Fruit fly (Drosophila melanogaster) whole organism, prepupa: ENCODE results near the gene CG3902.
A peak's percentile ranks its signal among the peaks of the same experiment; 100 is the strongest.

Experiments used
- Blimp-1 ChIP-seq: fragments of 200-800 bp; sonication (Bioruptor generic); optimal IDR thresholded peaks from 3 replicates; lab custom pipeline; 2017; ENCODE audit warnings: missing biosample characterization, missing genetic modification characterization, mild to moderate bottlenecking, moderate library complexity, missing genetic modification reagents
- CG10631 ChIP-seq: fragments of 200-800 bp; sonication (Bioruptor generic); optimal IDR thresholded peaks from 2 replicates; lab custom pipeline; 2016; ENCODE audit warnings: missing biosample characterization, missing genetic modification characterization
- CG10669 ChIP-seq: fragments of 200-800 bp; sonication (Bioruptor generic); optimal IDR thresholded peaks from 3 replicates; lab custom pipeline; 2018; ENCODE audit warnings: missing biosample characterization, mild to moderate bottlenecking, missing genetic modification characterization, moderate library complexity
- CG11294 ChIP-seq: fragments of 200-800 bp; sonication (Bioruptor generic); IDR thresholded peaks from 2 replicates; pipeline ENCODE4 v1.3.6; 2022; ENCODE audit warnings: missing biosample characterization, missing genetic modification characterization
- CG11902 ChIP-seq: fragments of 200-800 bp; sonication (Bioruptor generic); optimal IDR thresholded peaks from 3 replicates; lab custom pipeline; 2016; ENCODE audit warnings: missing biosample characterization, missing genetic modification characterization
- CG15336 ChIP-seq: fragments of 200-800 bp; sonication (Bioruptor generic); IDR thresholded peaks from 2 replicates; pipeline ENCODE4 v1.3.6; 2022; ENCODE audit warnings: missing biosample characterization, missing genetic modification characterization
- CG1621 ChIP-seq: fragments of 200-800 bp; sonication (Bioruptor generic); optimal IDR thresholded peaks from 3 replicates; lab custom pipeline; 2018; ENCODE audit warnings: missing biosample characterization, mild to moderate bottlenecking, missing genetic modification characterization
- CG16779 ChIP-seq: fragments of 200-800 bp; sonication (Bioruptor generic); optimal IDR thresholded peaks from 3 replicates; lab custom pipeline; 2017; ENCODE audit warnings: missing biosample characterization, mild to moderate bottlenecking, missing genetic modification characterization
- CG3032 ChIP-seq: fragments of 200-800 bp; optimal IDR thresholded peaks from 2 replicates; lab custom pipeline; 2019; ENCODE audit warnings: missing biosample characterization, mild to moderate bottlenecking, missing genetic modification characterization, moderate library complexity
- CG31627 ChIP-seq: fragments of 200-800 bp; sonication (Bioruptor generic); optimal IDR thresholded peaks from 3 replicates; lab custom pipeline; 2016; ENCODE audit warnings: missing biosample characterization, missing genetic modification characterization
- CG32006 ChIP-seq: fragments of 200-800 bp; sonication (Bioruptor generic); optimal IDR thresholded peaks from 3 replicates; lab custom pipeline; 2017; ENCODE audit warnings: missing biosample characterization, mild to moderate bottlenecking, missing genetic modification characterization
- CG3919 ChIP-seq: fragments of 200-800 bp; sonication (Bioruptor generic); optimal IDR thresholded peaks from 3 replicates; lab custom pipeline; 2016; ENCODE audit warnings: missing biosample characterization, missing genetic modification characterization
- CG4318 ChIP-seq: fragments of 200-800 bp; sonication (Bioruptor generic); optimal IDR thresholded peaks from 3 replicates; lab custom pipeline; 2017; ENCODE audit warnings: missing biosample characterization, mild to moderate bottlenecking, missing genetic modification characterization
- CG6163 ChIP-seq: fragments of 200-800 bp; sonication (Bioruptor generic); IDR thresholded peaks from 3 replicates; pipeline ENCODE4 v1.3.6; 2022; ENCODE audit warnings: missing biosample characterization, missing genetic modification characterization
- CG6276 ChIP-seq: fragments of 200-800 bp; sonication (Bioruptor generic); optimal IDR thresholded peaks from 2 replicates; lab custom pipeline; 2017; ENCODE audit warnings: missing biosample characterization, mild to moderate bottlenecking, missing genetic modification characterization
- CG6792 ChIP-seq: fragments of 200-800 bp; sonication (Bioruptor generic); optimal IDR thresholded peaks from 3 replicates; lab custom pipeline; 2016; ENCODE audit warnings: missing biosample characterization, missing genetic modification characterization
- CG6854 ChIP-seq: fragments of 200-800 bp; sonication (Bioruptor generic); optimal IDR thresholded peaks from 2 replicates; lab custom pipeline; 2017; ENCODE audit warnings: missing biosample characterization, mild to moderate bottlenecking, missing genetic modification characterization
- CG8119 ChIP-seq: fragments of 200-800 bp; sonication (Bioruptor generic); IDR thresholded peaks from 3 replicates; pipeline ENCODE4 v1.3.6; 2022; ENCODE audit warnings: missing biosample characterization, missing genetic modification characterization
- CG8319 ChIP-seq: fragments of 200-800 bp; sonication (Bioruptor generic); optimal IDR thresholded peaks from 3 replicates; lab custom pipeline; 2016; ENCODE audit warnings: missing biosample characterization, missing genetic modification characterization
- CG8632 ChIP-seq: fragments of 200-800 bp; sonication (Bioruptor generic); optimal IDR thresholded peaks from 3 replicates; lab custom pipeline; 2016; ENCODE audit warnings: missing biosample characterization, missing genetic modification characterization
- CG9139 ChIP-seq: fragments of 200-800 bp; sonication (Bioruptor generic); optimal IDR thresholded peaks from 3 replicates; lab custom pipeline; 2017; ENCODE audit warnings: missing biosample characterization, mild to moderate bottlenecking, missing genetic modification characterization
- Eip75B ChIP-seq: fragments of 200-800 bp; sonication (Bioruptor generic); optimal IDR thresholded peaks from 3 replicates; lab custom pipeline; 2016; ENCODE audit warnings: missing biosample characterization, missing genetic modification characterization
- Eip78C ChIP-seq: fragments of 200-800 bp; sonication (Bioruptor generic); peaks from one replicate; lab custom pipeline; 2016; ENCODE audit warnings: missing biosample characterization, missing genetic modification characterization
- Ets21C ChIP-seq: fragments of 200-800 bp; sonication (Bioruptor generic); optimal IDR thresholded peaks from 3 replicates; lab custom pipeline; 2016; ENCODE audit warnings: missing biosample characterization, missing genetic modification characterization
- Ets96B ChIP-seq: fragments of 200-800 bp; optimal IDR thresholded peaks from 2 replicates; lab custom pipeline; 2019; ENCODE audit warnings: missing biosample characterization, mild to moderate bottlenecking, missing genetic modification characterization, moderate library complexity
- Gug ChIP-seq: fragments of 200-800 bp; sonication (Bioruptor generic); IDR thresholded peaks from 2 replicates; pipeline ENCODE4 v1.3.6; 2022; ENCODE audit warnings: missing biosample characterization, missing genetic modification characterization
- Hr38 ChIP-seq: sonication (Bioruptor generic); optimal IDR thresholded peaks from 2 replicates; lab custom pipeline; 2016; ENCODE audit warnings: missing biosample characterization, missing genetic modification characterization
- Hr39 ChIP-seq: fragments of 200-800 bp; sonication (Bioruptor generic); optimal IDR thresholded peaks from 2 replicates; lab custom pipeline; 2016; ENCODE audit warnings: missing biosample characterization, missing genetic modification characterization
- Met ChIP-seq: fragments of 200-800 bp; sonication (Bioruptor generic); optimal IDR thresholded peaks from 3 replicates; lab custom pipeline; 2016; ENCODE audit warnings: missing biosample characterization, missing genetic modification characterization
- Sox102F ChIP-seq: fragments of 200-800 bp; sonication (Bioruptor generic); optimal IDR thresholded peaks from 2 replicates; lab custom pipeline; 2016; ENCODE audit warnings: missing biosample characterization, mild to moderate bottlenecking, missing genetic modification characterization
- Sox14 ChIP-seq: fragments of 200-800 bp; sonication (Bioruptor generic); optimal IDR thresholded peaks from 3 replicates; lab custom pipeline; 2016; ENCODE audit warnings: missing biosample characterization, missing genetic modification characterization
- Sox15 ChIP-seq: fragments of 200-800 bp; sonication (Bioruptor generic); optimal IDR thresholded peaks from 3 replicates; lab custom pipeline; 2016; ENCODE audit warnings: missing biosample characterization, missing genetic modification characterization
- achi ChIP-seq: fragments of 200-800 bp; sonication (Bioruptor generic); optimal IDR thresholded peaks from 3 replicates; lab custom pipeline; 2016; ENCODE audit warnings: missing biosample characterization, missing genetic modification characterization
- acj6 ChIP-seq: fragments of 200-800 bp; sonication (Bioruptor generic); optimal IDR thresholded peaks from 3 replicates; lab custom pipeline; 2016; ENCODE audit warnings: missing biosample characterization, missing genetic modification characterization
- cyc ChIP-seq: fragments of 200-800 bp; sonication (Bioruptor generic); optimal IDR thresholded peaks from 3 replicates; lab custom pipeline; 2016; ENCODE audit warnings: missing biosample characterization, missing genetic modification characterization
- dac ChIP-seq: fragments of 200-800 bp; sonication (Bioruptor generic); optimal IDR thresholded peaks from 2 replicates; lab custom pipeline; 2017; ENCODE audit warnings: missing biosample characterization, mild to moderate bottlenecking, missing genetic modification characterization
- eg ChIP-seq: fragments of 200-800 bp; sonication (Bioruptor generic); IDR thresholded peaks from 3 replicates; pipeline ENCODE4 v1.3.6; 2022; ENCODE audit warnings: missing biosample characterization, missing genetic modification characterization
- esn ChIP-seq: fragments of 200-800 bp; sonication (Bioruptor generic); optimal IDR thresholded peaks from 2 replicates; lab custom pipeline; 2016; ENCODE audit warnings: missing biosample characterization, mild to moderate bottlenecking, missing genetic modification characterization, moderate library complexity
- fd85E ChIP-seq: fragments of 200-800 bp; sonication (Bioruptor generic); optimal IDR thresholded peaks from 3 replicates; lab custom pipeline; 2016; ENCODE audit warnings: missing biosample characterization, missing genetic modification characterization
- fkh ChIP-seq: fragments of 200-800 bp; sonication (Bioruptor generic); optimal IDR thresholded peaks from 3 replicates; lab custom pipeline; 2017; ENCODE audit warnings: missing biosample characterization, mild to moderate bottlenecking, missing genetic modification characterization, moderate library complexity
- lz ChIP-seq: fragments of 200-800 bp; sonication (Bioruptor generic); optimal IDR thresholded peaks from 3 replicates; lab custom pipeline; 2016; ENCODE audit warnings: missing biosample characterization, missing genetic modification characterization
- net ChIP-seq: fragments of 200-800 bp; sonication (Bioruptor generic); optimal IDR thresholded peaks from 3 replicates; lab custom pipeline; 2016; ENCODE audit warnings: missing biosample characterization, missing genetic modification characterization
- salr ChIP-seq, 2 experiments: fragments of 200-800 bp; sonication (Bioruptor generic); optimal IDR thresholded peaks; 3 replicates each; lab custom pipeline; 2016 to 2018; ENCODE audit warnings: missing biosample characterization in 2 of 2, missing genetic modification characterization in 2 of 2, mild to moderate bottlenecking in 1 of 2
- spab ChIP-seq: fragments of 200-800 bp; sonication (Bioruptor generic); optimal IDR thresholded peaks from 2 replicates; lab custom pipeline; 2017; ENCODE audit warnings: missing biosample characterization, mild to moderate bottlenecking, missing genetic modification characterization, missing genetic modification reagents
- ss ChIP-seq, 2 experiments: fragments of 200-800 bp; sonication (Bioruptor generic); optimal IDR thresholded peaks; 2 replicates in 1 of 2; 3 replicates in 1 of 2; lab custom pipeline; 2017 to 2018; ENCODE audit warnings: mild to moderate bottlenecking in 2 of 2, missing biosample characterization in 2 of 2, missing genetic modification characterization in 2 of 2, moderate library complexity in 1 of 2
- vri ChIP-seq: fragments of 200-800 bp; sonication (Bioruptor generic); optimal IDR thresholded peaks from 3 replicates; lab custom pipeline; 2016; ENCODE audit warnings: missing biosample characterization, mild to moderate bottlenecking, missing genetic modification characterization

CG3902 gene

DNA sequence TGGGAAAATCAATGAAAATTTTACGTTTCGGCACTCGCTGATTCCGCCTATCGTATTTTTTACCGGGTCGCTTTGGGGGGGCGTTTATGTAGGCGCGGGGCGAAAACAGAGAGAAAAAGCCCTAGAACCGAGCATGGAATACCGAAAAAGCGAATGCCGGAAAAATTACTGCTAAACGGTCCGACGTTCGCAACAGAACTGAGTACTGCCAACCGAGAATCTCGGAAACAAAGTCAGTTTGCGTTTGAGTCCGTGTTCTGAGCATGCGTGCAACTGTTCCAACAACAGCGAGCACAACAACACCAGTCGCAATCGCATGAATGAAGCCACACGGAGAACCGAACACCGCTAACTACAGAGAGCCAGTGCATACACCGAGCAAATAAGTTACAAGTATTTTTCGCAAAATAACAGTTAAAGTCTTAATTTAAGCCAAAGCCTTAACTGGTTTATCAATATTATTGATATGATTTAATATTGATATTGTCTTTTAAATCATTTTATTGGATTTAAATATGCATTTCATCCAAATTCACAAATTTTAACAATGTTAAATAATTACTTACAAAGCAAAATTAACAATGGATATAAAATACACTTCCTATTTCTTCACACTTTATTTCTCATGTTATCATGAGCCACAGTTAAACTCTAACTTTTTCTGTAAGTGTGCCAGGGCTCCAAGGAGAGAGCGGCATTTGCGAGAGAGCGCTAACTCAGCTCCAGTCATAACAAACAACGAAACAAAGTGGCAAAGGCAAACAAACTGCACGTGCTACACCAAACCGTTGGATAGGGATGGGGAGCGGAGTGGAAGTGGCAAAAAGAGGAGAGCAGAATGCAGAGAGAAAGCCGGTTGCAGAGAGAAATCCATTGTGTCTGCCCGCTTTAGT is 7.6 kb downstream of the CG3902 start, which contains the start of gene CG3961 (continued):
- TF ChIP-seq salr (GFP tag; optimal IDR thresholded peaks at IDR 0.05; lab: Kevin White, UChicago) (peak; percentile 85 to 100), fkh (peak; percentile 85), Blimp-1 (GFP tag; lab: Kevin White, UChicago) (peak; percentile 96), CG10631 (GFP tag; lab: Kevin White, UChicago) (peak; percentile 99), Eip75B (GFP tag; lab: Kevin White, UChicago) (peak; percentile 98), CG8632 (peak; percentile 99), CG10669 (peak; percentile 98), spab (peak; percentile 99), CG3919 (GFP tag; lab: Kevin White, UChicago) (peak; percentile 99), achi (GFP tag; lab: Kevin White, UChicago) (peak; percentile 98)

DNA sequence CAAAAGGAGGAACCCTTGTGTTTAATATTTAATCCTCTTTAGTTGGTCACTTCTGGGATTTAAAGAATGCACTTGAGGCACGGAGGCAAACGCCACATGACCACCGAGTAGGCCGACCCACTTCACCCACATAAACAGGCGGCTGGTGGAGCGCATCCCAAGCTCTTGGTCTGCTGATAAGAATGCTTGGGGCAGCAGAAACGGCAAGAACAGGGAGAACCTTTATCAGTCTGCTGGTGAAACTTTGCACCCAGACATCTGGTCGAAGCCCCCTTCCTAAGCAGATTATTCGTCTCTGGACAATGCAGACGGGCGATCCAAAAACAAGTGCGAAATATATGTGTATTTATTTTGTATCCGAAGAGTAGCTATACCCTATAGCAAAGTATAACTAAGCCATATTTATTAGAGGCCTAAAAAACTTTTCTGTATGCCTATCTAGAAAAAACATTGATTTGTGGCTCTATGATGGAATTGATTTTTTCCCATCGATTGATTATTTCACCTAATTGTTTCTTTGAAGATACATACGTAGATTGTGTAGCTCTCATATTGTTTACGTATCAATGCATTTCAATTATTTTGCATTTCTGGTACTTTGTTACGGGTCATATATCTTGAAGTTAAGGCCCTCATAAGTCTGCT is 8.7 kb downstream of the CG3902 start:
- TF ChIP-seq Sox14 (GFP tag; lab: Kevin White, UChicago) (peak; percentile 10), CG6163 (GFP tag; lab: Robert Waterston, UW) (peak; percentile 29; the same call in 1 of the 3 replicates), CG8632 (peak; percentile 1), vri (GFP tag; lab: Kevin White, UChicago) (peak; percentile 41), CG4318 (GFP tag; lab: Kevin White, UChicago) (no peak), CG6792 (no peak), Met (GFP tag; lab: Kevin White, UChicago) (peak; percentile 48), Gug (GFP tag; lab: Robert Waterston, UW) (0 out of 2 replicates have a peak, but pooled peaks have one; percentile 27), acj6 (GFP tag; lab: Kevin White, UChicago) (peak; percentile 10), CG3032 (tag; lab: Kevin White, UChicago) (peak; percentile 8), dac (GFP tag; lab: Kevin White, UChicago) (no peak), CG9139 (GFP tag; lab: Kevin White, UChicago) (peak; percentile 70), CG10631 (GFP tag; lab: Kevin White, UChicago) (peak; percentile 3), CG8319 (GFP tag; lab: Kevin White, UChicago) (no peak), Sox15 (GFP tag; lab: Kevin White, UChicago) (no peak), eg (GFP tag; lab: Robert Waterston, UW) (no peak; the same call in 2 of the 3 replicates), Blimp-1 (GFP tag; lab: Kevin White, UChicago) (no peak), net (peak; percentile 46), Eip75B (GFP tag; lab: Kevin White, UChicago) (no peak), spab (peak; percentile 36), CG32006 (GFP tag; lab: Kevin White, UChicago) (peak; percentile 7), CG16779 (peak; percentile 30), Ets21C (no peak), lz (GFP tag; lab: Kevin White, UChicago) (no peak), esn (GFP tag; lab: Kevin White, UChicago) (peak; percentile 35), CG6854 (GFP tag; lab: Kevin White, UChicago) (peak; percentile 16), CG15336 (GFP tag; lab: Robert Waterston, UW) (peak; percentile 31; the same call in 1 of the 2 replicates), CG8119 (GFP tag; lab: Robert Waterston, UW) (no peak), CG6276 (GFP tag; lab: Kevin White, UChicago) (peak; percentile 65), Sox102F (GFP tag; lab: Kevin White, UChicago) (peak; percentile 10), cyc (GFP tag; lab: Kevin White, UChicago) (no peak), CG1621 (tag; lab: Kevin White, UChicago) (no peak), Hr39 (GFP tag; lab: Kevin White, UChicago) (no peak), ss (GFP tag; optimal IDR thresholded peaks at IDR 0.05; lab: Kevin White, UChicago) (peak in 1 of 2 experiments; percentile 78), Hr38 (no peak), CG11294 (GFP tag; lab: Robert Waterston, UW) (peak; percentile 16; the same call in 1 of the 2 replicates), Ets96B (peak; percentile 12), Eip78C (GFP tag; lab: Kevin White, UChicago) (peak; percentile 80), CG31627 (no peak), CG3919 (GFP tag; lab: Kevin White, UChicago) (no peak), CG11902 (no peak), fd85E (GFP tag; lab: Kevin White, UChicago) (no peak)
